Worm (Caenorhabditis elegans) whole organism, L4 larva: Measurements from ENCODE around the gene F33A8.7.

Experiments used
- F44E2.7 ChIP-seq: fragments of 200-800 bp; sonication (Bioruptor generic); IDR thresholded peaks from 2 replicates; pipeline ENCODE4 v2.1.2; 2022; ENCODE audit warnings: missing genetic modification characterization, missing compliant biosample characterization
- F49E8.2 ChIP-seq: sonication (generic microtip); optimal IDR thresholded peaks from 2 replicates; lab custom pipeline; 2016; ENCODE audit warnings: missing compliant biosample characterization, mild to moderate bottlenecking, missing genetic modification characterization, borderline replicate concordance
- T20F7.1 ChIP-seq: fragments of 200-800 bp; sonication (Bioruptor generic); optimal IDR thresholded peaks from 2 replicates; lab custom pipeline; 2018; ENCODE audit warnings: mild to moderate bottlenecking, missing genetic modification characterization, missing compliant biosample characterization
- Y105C5A.15 ChIP-seq: fragments of 200-800 bp; sonication (Bioruptor generic); IDR thresholded peaks from 2 replicates; pipeline ENCODE4 v1.3.6; 2022; ENCODE audit warnings: missing genetic modification characterization, missing compliant biosample characterization
- ZK337.2 ChIP-seq: fragments of 200-800 bp; sonication (Bioruptor generic); IDR thresholded peaks from 2 replicates; pipeline ENCODE4 v1.3.6; 2022; ENCODE audit warnings: missing genetic modification reagents, missing genetic modification characterization, missing compliant biosample characterization
- aha-1 ChIP-seq: fragments of 150-350 bp; peaks from one replicate; lab custom pipeline; 2014; ENCODE audit warnings: missing biosample characterization, missing genetic modification characterization
- ama-1 ChIP-seq: fragments of 150-350 bp; optimal IDR thresholded peaks from 2 replicates; lab custom pipeline; 2014; ENCODE audit warnings: inconsistent platforms, mixed read lengths
- ceh-28 ChIP-seq: fragments of 150-350 bp; optimal IDR thresholded peaks from 2 replicates; lab custom pipeline; 2014; ENCODE audit warnings: missing biosample characterization, missing genetic modification reagents, missing genetic modification characterization
- daf-12 ChIP-seq: fragments of 150-350 bp; optimal IDR thresholded peaks from 2 replicates; lab custom pipeline; 2014; ENCODE audit warnings: missing biosample characterization, missing genetic modification reagents, missing genetic modification characterization
- dmd-6 ChIP-seq: fragments of 200-800 bp; sonication (Bioruptor generic); IDR thresholded peaks from 2 replicates; pipeline ENCODE4 v1.3.6; 2022; ENCODE audit warnings: missing genetic modification reagents, missing genetic modification characterization, missing compliant biosample characterization
- dpl-1 ChIP-seq: fragments of 150-350 bp; optimal IDR thresholded peaks from 2 replicates; lab custom pipeline; 2014; ENCODE audit warnings: missing biosample characterization, missing genetic modification reagents, missing genetic modification characterization
- dve-1 ChIP-seq: sonication (generic microtip); optimal IDR thresholded peaks from 2 replicates; lab custom pipeline; 2017; ENCODE audit warnings: antibody characterized with exemption, mild to moderate bottlenecking, missing genetic modification characterization, missing compliant biosample characterization; ENCODE audit not compliant: insufficient read depth
- fkh-10 ChIP-seq: fragments of 150-350 bp; optimal IDR thresholded peaks from 2 replicates; lab custom pipeline; 2014; ENCODE audit warnings: missing biosample characterization, missing genetic modification reagents, missing genetic modification characterization
- fos-1 ChIP-seq: fragments of 150-350 bp; optimal IDR thresholded peaks from 2 replicates; lab custom pipeline; 2014; ENCODE audit warnings: missing biosample characterization, missing genetic modification characterization
- hmg-1.1 ChIP-seq: fragments of 200-800 bp; sonication (Bioruptor generic); IDR thresholded peaks from 2 replicates; pipeline ENCODE4 v1.3.6; 2022; ENCODE audit warnings: missing genetic modification reagents, missing genetic modification characterization, missing compliant biosample characterization
- lim-7 ChIP-seq: fragments of 200-800 bp; sonication (Bioruptor generic); IDR thresholded peaks from 2 replicates; pipeline ENCODE4 v1.3.6; 2022; ENCODE audit warnings: missing genetic modification characterization, missing compliant biosample characterization
- lin-29 ChIP-seq: fragments of 200-800 bp; sonication (Bioruptor generic); IDR thresholded peaks from 2 replicates; pipeline ENCODE4 v1.3.6; 2022; ENCODE audit warnings: missing genetic modification reagents, missing genetic modification characterization, missing compliant biosample characterization
- lin-38 ChIP-seq: fragments of 200-800 bp; sonication (Bioruptor generic); IDR thresholded peaks from 2 replicates; pipeline ENCODE4 v1.3.6; 2022; ENCODE audit warnings: missing genetic modification reagents, missing genetic modification characterization, missing compliant biosample characterization
- lin-39 ChIP-seq: fragments of 150-350 bp; optimal IDR thresholded peaks from 2 replicates; lab custom pipeline; 2014; ENCODE audit warnings: missing biosample characterization, missing genetic modification reagents, missing genetic modification characterization
- lsy-2 ChIP-seq, 2 experiments: fragments of 150-350 bp in 1 of 2; sonication (generic microtip) in 1 of 2; optimal IDR thresholded peaks; 2 replicates each; lab custom pipeline; 2014 to 2017; ENCODE audit warnings: missing biosample characterization in 2 of 2, missing genetic modification characterization in 2 of 2
- madf-5 ChIP-seq, 2 experiments: fragments of 200-800 bp; sonication (Bioruptor generic); IDR thresholded peaks; 2 replicates each; pipeline ENCODE4 v1.3.6; 2022; ENCODE audit warnings: missing compliant biosample characterization in 2 of 2, missing genetic modification characterization in 2 of 2
- mdt-29 ChIP-seq: fragments of 200-800 bp; sonication (Bioruptor generic); IDR thresholded peaks from 2 replicates; pipeline ENCODE4 v1.3.6; 2022; ENCODE audit warnings: missing genetic modification reagents, missing genetic modification characterization, missing compliant biosample characterization
- mes-2 ChIP-seq: sonication (generic microtip); optimal IDR thresholded peaks from 2 replicates; lab custom pipeline; 2016; ENCODE audit warnings: missing genotype, mild to moderate bottlenecking, missing genetic modification characterization, missing compliant biosample characterization; ENCODE audit not compliant: poor library complexity, severe bottlenecking
- nhr-102 ChIP-seq: sonication (generic microtip); optimal IDR thresholded peaks from 2 replicates; lab custom pipeline; 2016; ENCODE audit warnings: mild to moderate bottlenecking, missing genetic modification characterization, moderate library complexity, missing compliant biosample characterization
- nhr-237 ChIP-seq: sonication (generic microtip); optimal IDR thresholded peaks from 2 replicates; lab custom pipeline; 2017; ENCODE audit warnings: missing biosample characterization, missing genetic modification characterization
- nhr-25 ChIP-seq: sonication (generic microtip); optimal IDR thresholded peaks from 2 replicates; lab custom pipeline; 2017; ENCODE audit warnings: missing genetic modification characterization, mild to moderate bottlenecking, missing compliant biosample characterization, antibody characterized with exemption, moderate library complexity, borderline replicate concordance; ENCODE audit not compliant: insufficient read depth
- nhr-28 ChIP-seq: fragments of 150-350 bp; optimal IDR thresholded peaks from 2 replicates; lab custom pipeline; 2014; ENCODE audit warnings: missing biosample characterization, missing genetic modification characterization
- nhr-6 ChIP-seq: fragments of 150-350 bp; optimal IDR thresholded peaks from 2 replicates; lab custom pipeline; 2014; ENCODE audit warnings: missing biosample characterization, missing genetic modification characterization
- nhr-76 ChIP-seq: fragments of 150-350 bp; optimal IDR thresholded peaks from 2 replicates; lab custom pipeline; 2014; ENCODE audit warnings: missing biosample characterization, missing genetic modification characterization
- nhr-77 ChIP-seq: fragments of 150-350 bp; optimal IDR thresholded peaks from 2 replicates; lab custom pipeline; 2014; ENCODE audit warnings: missing biosample characterization, missing genetic modification characterization
- pqm-1 ChIP-seq: sonication (generic microtip); optimal IDR thresholded peaks from 2 replicates; lab custom pipeline; 2017; ENCODE audit warnings: missing biosample characterization, missing genetic modification characterization
- skn-1 ChIP-seq: fragments of 150-350 bp; optimal IDR thresholded peaks from 2 replicates; lab custom pipeline; 2014; ENCODE audit warnings: missing biosample characterization, missing genetic modification characterization
- snpc-1.2 ChIP-seq: fragments of 200-800 bp; sonication (Bioruptor generic); IDR thresholded peaks from 2 replicates; pipeline ENCODE4 v1.3.6; 2022; ENCODE audit warnings: missing genetic modification reagents, missing genetic modification characterization, missing compliant biosample characterization
- snpc-4 ChIP-seq: fragments of 150-350 bp; optimal IDR thresholded peaks from 2 replicates; lab custom pipeline; 2014; ENCODE audit warnings: missing biosample characterization, missing genetic modification characterization
- vab-7 ChIP-seq: fragments of 200-800 bp; sonication (Bioruptor generic); IDR thresholded peaks from 2 replicates; pipeline ENCODE4 v1.3.6; 2022; ENCODE audit warnings: missing genetic modification reagents, missing genetic modification characterization, missing compliant biosample characterization
- zip-11 ChIP-seq: fragments of 200-800 bp; sonication (Bioruptor generic); IDR thresholded peaks from 2 replicates; pipeline ENCODE4 v1.3.6; 2022; ENCODE audit warnings: missing genetic modification characterization, missing compliant biosample characterization
- zip-2 ChIP-seq: fragments of 150-350 bp; optimal IDR thresholded peaks from 2 replicates; lab custom pipeline; 2014; ENCODE audit warnings: missing biosample characterization, missing genetic modification characterization
- ztf-7 ChIP-seq: fragments of 150-350 bp; optimal IDR thresholded peaks from 2 replicates; lab custom pipeline; 2014; ENCODE audit warnings: missing biosample characterization, missing genetic modification characterization

Gene F33A8.7

DNA sequence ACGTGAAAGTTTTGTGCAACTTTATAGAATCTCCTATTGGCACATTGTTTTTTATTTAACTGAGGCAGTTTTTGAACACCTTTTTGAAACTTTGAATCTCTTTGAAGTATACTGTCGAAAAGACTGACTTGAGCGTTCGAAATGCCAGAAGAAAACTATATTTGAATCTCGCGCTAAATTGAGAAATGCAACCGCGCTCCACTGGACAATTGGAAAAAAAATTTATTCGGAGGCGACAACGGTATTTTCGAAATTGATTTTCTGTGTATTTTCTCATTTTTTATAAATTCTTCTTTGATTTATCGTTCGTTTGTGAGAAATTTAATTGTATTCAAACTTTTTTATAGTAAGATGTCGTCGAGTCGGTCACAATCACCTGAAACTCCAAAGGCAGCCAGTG, 3.4 kb downstream of the F33A8.7 start, which contains the start of gene let-858:
Gene let-858 (plus strand): TSS at position 348 of the 400 bp plus-strand sequence.
- peak; percentile 69 for TF ChIP-seq mes-2 (tag; lab: Kevin White, UChicago)
- peak; percentile 95 for TF ChIP-seq dpl-1 (GFP tag; lab: Kevin White, UChicago)
- peak in 1 of 2 experiments; percentile 75 for TF ChIP-seq lsy-2 (tag; optimal IDR thresholded peaks at IDR 0.05; lab: Kevin White, UChicago)
- TF ChIP-seq lin-39 (tag; lab: Kevin White, UChicago) = no peak
- peak; percentile 11 for TF ChIP-seq nhr-28 (tag; lab: Kevin White, UChicago)
- TF ChIP-seq aha-1 (tag; lab: Kevin White, UChicago) = peak; percentile 51
- no peak for TF ChIP-seq dmd-6 (GFP tag; lab: Robert Waterston, UW)
- peak; percentile 16 for TF ChIP-seq nhr-102 (tag; lab: Kevin White, UChicago)
- TF ChIP-seq Y105C5A.15 = no peak
- TF ChIP-seq dve-1 (tag; lab: Kevin White, UChicago) = peak; percentile 6
- TF ChIP-seq mdt-29 = no peak
- TF ChIP-seq hmg-1.1 (GFP tag; lab: Robert Waterston, UW) = 0 out of 2 replicates have a peak, but pooled peaks have one; percentile 19
- TF ChIP-seq lin-38 (GFP tag; lab: Robert Waterston, UW) = peak; percentile 95

ce11 chrII:11020707-11021106, 4.8 kb downstream of the F33A8.7 start:
- TF ChIP-seq nhr-77 (no peak), mes-2 (tag; lab: Kevin White, UChicago) (no peak), skn-1 (tag; lab: Kevin White, UChicago) (no peak), ama-1 (lab: Kevin White, UChicago) (no peak)
- TF ChIP-seq, all 104 proteins: peak for 0

DNA sequence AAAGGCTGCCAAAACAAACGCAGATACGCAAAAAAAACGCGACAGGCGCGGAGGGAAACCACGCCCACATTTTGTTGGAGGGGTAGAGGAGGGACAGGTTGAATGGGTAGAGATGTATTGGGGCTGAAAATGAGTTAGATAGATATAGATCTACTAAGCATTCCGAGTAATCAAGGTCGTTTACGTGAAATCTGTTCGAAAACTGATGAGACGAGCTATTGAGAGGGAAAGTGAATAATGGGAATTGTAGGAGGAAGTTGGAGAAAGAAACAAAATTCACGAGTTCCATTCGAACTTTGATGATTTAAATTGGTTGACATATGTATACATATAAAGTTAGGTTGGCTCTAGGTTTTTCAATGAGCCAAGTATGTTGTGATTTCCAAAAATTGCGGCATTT, 8.6 kb downstream of the F33A8.7 start:
- TF ChIP-seq F49E8.2 (tag; lab: Kevin White, UChicago) (no peak), T20F7.1 (GFP tag; lab: Kevin White, UChicago) (no peak)

- no peak for TF ChIP-seq F44E2.7 (GFP tag; lab: Robert Waterston, UW)
- TF ChIP-seq fkh-10 (GFP tag; lab: Kevin White, UChicago) = no peak
- TF ChIP-seq F49E8.2 (tag; lab: Kevin White, UChicago) = no peak
- no peak for TF ChIP-seq nhr-237 (tag; lab: Kevin White, UChicago)
- TF ChIP-seq madf-5 (GFP tag; IDR thresholded peaks at IDR 0.05; lab: Robert Waterston, UW) = no peak
- TF ChIP-seq nhr-25 = no peak
- no peak for TF ChIP-seq snpc-4
- no peak for TF ChIP-seq zip-2
- no peak for TF ChIP-seq zip-11 (GFP tag; lab: Robert Waterston, UW)
- no peak for TF ChIP-seq daf-12 (tag; lab: Kevin White, UChicago)
- TF ChIP-seq fos-1 = no peak
- TF ChIP-seq snpc-1.2 = no peak
- TF ChIP-seq lim-7 (GFP tag; lab: Robert Waterston, UW) = no peak
- TF ChIP-seq nhr-6 (tag; lab: Kevin White, UChicago) = no peak
- TF ChIP-seq ztf-7 (tag; lab: Kevin White, UChicago) = no peak
- no peak for TF ChIP-seq nhr-76
- TF ChIP-seq ceh-28 (tag; lab: Kevin White, UChicago) = no peak
- TF ChIP-seq ZK337.2 (GFP tag; lab: Robert Waterston, UW) = no peak
- TF ChIP-seq pqm-1 (tag; lab: Kevin White, UChicago) = no peak
Observed at ce11 chrII:11016835-11016883, 8.8 kb downstream of the F33A8.7 start, which contains the start of gene ram-2. ram-2 (minus strand) TSS chrII:11016881.

DNA sequence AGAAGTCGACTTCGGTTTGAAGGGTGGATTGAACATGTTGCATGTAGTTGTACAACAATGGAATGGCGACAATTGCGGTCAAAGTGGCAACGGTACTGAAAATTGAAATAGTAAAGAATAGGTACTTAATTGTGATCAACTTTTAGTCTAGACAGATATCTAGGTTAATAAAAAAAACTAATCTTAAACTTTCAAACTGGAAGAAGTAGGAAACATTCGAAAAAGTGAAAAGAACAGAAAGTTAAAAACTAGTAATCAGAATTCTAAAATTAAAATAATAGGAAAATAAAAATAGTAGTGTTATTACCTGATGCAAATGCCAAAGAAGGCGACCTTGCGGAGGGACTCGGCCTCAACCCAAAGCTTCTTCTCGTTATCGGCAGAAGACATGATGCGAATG, 9.0 kb downstream of the F33A8.7 start:
- TF ChIP-seq ama-1 (lab: Kevin White, UChicago) (peak; percentile 9), aha-1 (tag; lab: Kevin White, UChicago) (peak; percentile 95), vab-7 (no peak), lin-29 (GFP tag; lab: Robert Waterston, UW) (0 out of 2 replicates have a peak, but pooled peaks have one; percentile 7), skn-1 (tag; lab: Kevin White, UChicago) (no peak)
